Worm (Caenorhabditis elegans) whole organism, late embryonic: ENCODE results near the gene frh-1.

Experiments used
- C38D4.7 ChIP-seq: fragments of 200-800 bp; sonication (Bioruptor generic); optimal IDR thresholded peaks from 2 replicates; lab custom pipeline; 2018; ENCODE audit warnings: mild to moderate bottlenecking, missing genetic modification characterization, moderate library complexity, missing compliant biosample characterization
- F13H6.1 ChIP-seq: sonication (generic microtip); optimal IDR thresholded peaks from 2 replicates; lab custom pipeline; 2016; ENCODE audit warnings: missing genetic modification characterization, missing compliant biosample characterization
- K02D7.2 ChIP-seq: sonication (generic microtip); optimal IDR thresholded peaks from 2 replicates; lab custom pipeline; 2017; ENCODE audit warnings: mild to moderate bottlenecking, missing genetic modification characterization, missing compliant biosample characterization
- K09A11.1 ChIP-seq: sonication (generic microtip); optimal IDR thresholded peaks from 2 replicates; lab custom pipeline; 2017; ENCODE audit warnings: antibody characterized with exemption, mild to moderate bottlenecking, missing genetic modification characterization, missing compliant biosample characterization; ENCODE audit not compliant: insufficient read depth
- T23F11.4 ChIP-seq: fragments of 200-800 bp; sonication (Bioruptor generic); optimal IDR thresholded peaks from 2 replicates; lab custom pipeline; 2018; ENCODE audit warnings: mild to moderate bottlenecking, missing genetic modification characterization, missing compliant biosample characterization
- ceh-14 ChIP-seq: sonication (generic microtip); optimal IDR thresholded peaks from 2 replicates; lab custom pipeline; 2016; ENCODE audit warnings: missing genotype, missing genetic modification characterization, missing compliant biosample characterization
- ceh-19 ChIP-seq: fragments of 200-800 bp; sonication (Bioruptor generic); optimal IDR thresholded peaks from 2 replicates; lab custom pipeline; 2018; ENCODE audit warnings: mild to moderate bottlenecking, missing genetic modification characterization, missing compliant biosample characterization
- ceh-22 ChIP-seq: sonication (generic microtip); optimal IDR thresholded peaks from 2 replicates; lab custom pipeline; 2017; ENCODE audit warnings: missing biosample characterization, missing genetic modification characterization
- ceh-31 ChIP-seq: sonication (generic microtip); optimal IDR thresholded peaks from 2 replicates; lab custom pipeline; 2016; ENCODE audit warnings: missing genetic modification characterization, missing compliant biosample characterization
- ceh-34 ChIP-seq: sonication (generic microtip); optimal IDR thresholded peaks from 2 replicates; lab custom pipeline; 2016; ENCODE audit warnings: mild to moderate bottlenecking, missing genetic modification characterization, missing compliant biosample characterization
- ceh-45 ChIP-seq: fragments of 200-800 bp; sonication (Bioruptor generic); IDR thresholded peaks from 2 replicates; pipeline ENCODE4 v1.3.6; 2022; ENCODE audit warnings: missing genetic modification reagents, missing genetic modification characterization, missing compliant biosample characterization
- ceh-6 ChIP-seq: fragments of 200-800 bp; sonication (Bioruptor generic); optimal IDR thresholded peaks from 2 replicates; lab custom pipeline; 2018; ENCODE audit warnings: mild to moderate bottlenecking, missing genetic modification characterization, missing compliant biosample characterization
- ceh-9 ChIP-seq: sonication (generic microtip); optimal IDR thresholded peaks from 2 replicates; lab custom pipeline; 2016; ENCODE audit warnings: mild to moderate bottlenecking, missing genetic modification characterization, inconsistent platforms, missing compliant biosample characterization
- che-1 ChIP-seq: sonication (generic microtip); optimal IDR thresholded peaks from 2 replicates; lab custom pipeline; 2016; ENCODE audit warnings: mild to moderate bottlenecking, missing genetic modification characterization, missing compliant biosample characterization
- dmd-4 ChIP-seq: sonication (generic microtip); optimal IDR thresholded peaks from 2 replicates; lab custom pipeline; 2016; ENCODE audit warnings: borderline replicate concordance, missing genetic modification characterization, missing compliant biosample characterization
- dve-1 ChIP-seq: sonication (generic microtip); optimal IDR thresholded peaks from 2 replicates; lab custom pipeline; 2017; ENCODE audit warnings: antibody characterized with exemption, mild to moderate bottlenecking, missing genetic modification characterization, missing compliant biosample characterization
- elt-2 ChIP-seq: sonication (generic microtip); optimal IDR thresholded peaks from 2 replicates; lab custom pipeline; 2016; ENCODE audit warnings: missing genetic modification reagents, missing genetic modification characterization, missing compliant biosample characterization
- ets-4 ChIP-seq: sonication (generic microtip); optimal IDR thresholded peaks from 2 replicates; lab custom pipeline; 2016; ENCODE audit warnings: missing genetic modification characterization, missing compliant biosample characterization
- eyg-1 ChIP-seq: sonication (generic microtip); optimal IDR thresholded peaks from 2 replicates; lab custom pipeline; 2016; ENCODE audit warnings: missing genotype, missing genetic modification characterization, missing compliant biosample characterization
- fkh-10 ChIP-seq: fragments of 150-350 bp; optimal IDR thresholded peaks from 2 replicates; lab custom pipeline; 2014; ENCODE audit warnings: missing biosample characterization, missing genetic modification reagents, missing genetic modification characterization
- fkh-6 ChIP-seq: sonication (generic microtip); optimal IDR thresholded peaks from 2 replicates; lab custom pipeline; 2016; ENCODE audit warnings: missing genetic modification characterization, missing compliant biosample characterization
- gmeb-2 ChIP-seq: sonication (generic microtip); optimal IDR thresholded peaks from 2 replicates; lab custom pipeline; 2016; ENCODE audit warnings: missing genetic modification characterization, inconsistent platforms, missing compliant biosample characterization
- hlh-30 ChIP-seq: sonication (generic microtip); optimal IDR thresholded peaks from 2 replicates; lab custom pipeline; 2017; ENCODE audit warnings: antibody characterized with exemption, missing genetic modification characterization, missing compliant biosample characterization; ENCODE audit not compliant: insufficient read depth
- hlh-6 ChIP-seq: sonication (generic microtip); optimal IDR thresholded peaks from 2 replicates; lab custom pipeline; 2016; ENCODE audit warnings: missing genotype, missing genetic modification characterization, missing compliant biosample characterization
- hlh-8 ChIP-seq: sonication (generic microtip); optimal IDR thresholded peaks from 2 replicates; lab custom pipeline; 2016; ENCODE audit warnings: missing genotype, missing genetic modification characterization, missing compliant biosample characterization
- lim-6 ChIP-seq: sonication (generic microtip); optimal IDR thresholded peaks from 2 replicates; lab custom pipeline; 2016; ENCODE audit warnings: missing genetic modification characterization, missing compliant biosample characterization
- lin-11 ChIP-seq: fragments of 200-800 bp; sonication (Bioruptor generic); optimal IDR thresholded peaks from 2 replicates; lab custom pipeline; 2018; ENCODE audit warnings: mild to moderate bottlenecking, missing genetic modification characterization, missing compliant biosample characterization
- nfya-1 ChIP-seq: sonication (generic microtip); optimal IDR thresholded peaks from 2 replicates; lab custom pipeline; 2017; ENCODE audit warnings: missing genetic modification characterization, mild to moderate bottlenecking, missing compliant biosample characterization, antibody characterized with exemption, moderate library complexity
- nhr-11 ChIP-seq: fragments of 150-350 bp; optimal IDR thresholded peaks from 2 replicates; lab custom pipeline; 2014; ENCODE audit warnings: missing biosample characterization, missing genetic modification characterization
- nhr-232 ChIP-seq: sonication (generic microtip); optimal IDR thresholded peaks from 2 replicates; lab custom pipeline; 2016; ENCODE audit warnings: missing genetic modification characterization, missing compliant biosample characterization
- pat-9 ChIP-seq: fragments of 200-800 bp; sonication (Bioruptor generic); optimal IDR thresholded peaks from 2 replicates; lab custom pipeline; 2018; ENCODE audit warnings: mild to moderate bottlenecking, missing genetic modification characterization, moderate library complexity, missing compliant biosample characterization
- pax-1 ChIP-seq: fragments of 150-350 bp; optimal IDR thresholded peaks from 2 replicates; lab custom pipeline; 2014; ENCODE audit warnings: missing biosample characterization, missing genetic modification characterization
- pros-1 ChIP-seq: fragments of 150-350 bp; optimal IDR thresholded peaks from 2 replicates; lab custom pipeline; 2014; ENCODE audit warnings: missing biosample characterization, missing genetic modification reagents, missing genetic modification characterization
- ref-2 ChIP-seq: sonication (generic microtip); optimal IDR thresholded peaks from 2 replicates; lab custom pipeline; 2016; ENCODE audit warnings: missing genetic modification characterization, missing compliant biosample characterization
- rnt-1 ChIP-seq: sonication (generic microtip); optimal IDR thresholded peaks from 2 replicates; lab custom pipeline; 2016; ENCODE audit warnings: missing genetic modification characterization, missing compliant biosample characterization
- sox-2 ChIP-seq: fragments of 200-800 bp; sonication (Bioruptor generic); IDR thresholded peaks from 2 replicates; pipeline ENCODE4 v1.3.6; 2022; ENCODE audit warnings: missing genetic modification reagents, missing genetic modification characterization, missing compliant biosample characterization
- sox-4 ChIP-seq: sonication (generic microtip); optimal IDR thresholded peaks from 2 replicates; lab custom pipeline; 2017; ENCODE audit warnings: mild to moderate bottlenecking, missing genetic modification characterization, inconsistent platforms, missing compliant biosample characterization
- tbx-2 ChIP-seq: sonication (generic microtip); optimal IDR thresholded peaks from 2 replicates; lab custom pipeline; 2016; ENCODE audit warnings: missing genetic modification characterization, missing compliant biosample characterization
- tbx-7 ChIP-seq: sonication (generic microtip); optimal IDR thresholded peaks from 2 replicates; lab custom pipeline; 2016; ENCODE audit warnings: missing genotype, missing genetic modification characterization, missing compliant biosample characterization
- ttx-3 ChIP-seq: sonication (generic microtip); optimal IDR thresholded peaks from 2 replicates; lab custom pipeline; 2016; ENCODE audit warnings: missing genetic modification reagents, missing genetic modification characterization, missing compliant biosample characterization
- unc-3 ChIP-seq, 2 experiments: fragments of 200-800 bp in 1 of 2; sonication (Bioruptor generic) in 1 of 2; sonication (generic microtip) in 1 of 2; conservative IDR thresholded peaks in 1 of 2; optimal IDR thresholded peaks in 1 of 2; 2 replicates each; pipeline versions ENCODE4 v1.3.6 to Lab custom; 2016 to 2022; ENCODE audit warnings: missing compliant biosample characterization in 2 of 2, missing genetic modification characterization in 2 of 2, missing genetic modification reagents in 1 of 2
- unc-42 ChIP-seq: sonication (generic microtip); optimal IDR thresholded peaks from 2 replicates; lab custom pipeline; 2016; ENCODE audit warnings: missing genotype, missing genetic modification characterization, missing compliant biosample characterization
- unc-55 ChIP-seq: sonication (generic microtip); optimal IDR thresholded peaks from 2 replicates; lab custom pipeline; 2017; ENCODE audit warnings: missing biosample characterization, missing genetic modification reagents, missing genetic modification characterization
- ztf-16 ChIP-seq: sonication (generic microtip); optimal IDR thresholded peaks from 2 replicates; lab custom pipeline; 2017; ENCODE audit warnings: missing genetic modification characterization, missing compliant biosample characterization

The frh-1 gene

DNA sequence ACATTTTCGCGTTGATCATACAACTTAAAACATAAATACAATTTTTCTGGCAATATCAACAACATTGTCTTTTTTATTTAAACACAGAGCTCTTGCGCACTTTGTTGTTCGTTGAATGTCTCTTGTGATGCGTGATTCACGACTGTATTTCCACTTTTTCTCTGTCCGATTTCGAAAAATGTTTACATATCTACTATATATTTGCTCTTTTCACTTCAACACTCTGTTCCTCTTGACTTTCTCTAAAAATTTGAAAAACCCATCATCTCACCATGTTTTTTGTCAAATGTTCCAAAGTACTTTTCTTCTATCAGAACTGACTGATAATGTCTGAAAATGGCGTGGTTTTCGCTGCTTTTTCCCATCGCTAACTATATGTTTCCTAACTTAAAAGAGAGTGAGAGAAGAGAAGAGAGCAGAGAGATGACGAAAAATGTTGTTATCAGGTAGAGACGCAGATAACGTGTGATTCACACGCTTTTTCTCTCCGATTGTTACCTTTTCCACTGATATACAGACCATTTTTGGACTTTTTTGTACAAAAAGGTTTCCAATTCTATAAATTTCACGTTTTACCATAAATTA lies 5.2 kb upstream of the frh-1 start:
- peak; percentile 69 for TF ChIP-seq elt-2
- TF ChIP-seq ceh-22 (tag; lab: Kevin White, UChicago): no peak

DNA sequence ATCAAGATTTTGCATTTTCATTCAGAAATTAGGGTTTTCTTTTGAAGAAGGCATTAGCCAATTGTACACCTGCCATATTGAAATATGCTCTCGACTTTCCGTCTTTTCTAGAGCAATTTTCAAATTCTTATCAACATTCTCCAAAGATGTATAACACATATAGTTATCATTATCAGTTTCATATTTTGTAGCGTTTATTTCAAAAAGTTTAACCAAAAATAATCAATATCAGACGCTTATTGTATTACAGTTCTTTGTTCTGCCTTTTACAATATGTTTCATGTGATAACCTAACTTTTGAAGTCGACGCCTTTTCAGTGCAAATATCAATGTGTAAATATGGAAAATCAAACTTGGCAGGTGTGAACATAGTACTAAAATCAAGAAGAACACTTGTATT lies 3.3 kb upstream of the frh-1 start:
- TF ChIP-seq hlh-8: no peak
- no peak for TF ChIP-seq ceh-22 (tag; lab: Kevin White, UChicago)
- no peak for TF ChIP-seq ref-2 (tag; lab: Kevin White, UChicago)
- no peak for TF ChIP-seq ceh-9 (tag; lab: Kevin White, UChicago)
- TF ChIP-seq unc-42 (tag; lab: Kevin White, UChicago): no peak
- no peak for TF ChIP-seq nhr-11 (tag; lab: Kevin White, UChicago)
- no peak for TF ChIP-seq fkh-6 (tag; lab: Kevin White, UChicago)
- no peak for TF ChIP-seq T23F11.4 (GFP tag; lab: Kevin White, UChicago)
- TF ChIP-seq gmeb-2: no peak
- no peak for TF ChIP-seq elt-2
- no peak for TF ChIP-seq ceh-14 (tag; lab: Kevin White, UChicago)
- TF ChIP-seq ceh-19 (GFP tag; lab: Kevin White, UChicago): no peak
- no peak for TF ChIP-seq ceh-34 (tag; lab: Kevin White, UChicago)

DNA sequence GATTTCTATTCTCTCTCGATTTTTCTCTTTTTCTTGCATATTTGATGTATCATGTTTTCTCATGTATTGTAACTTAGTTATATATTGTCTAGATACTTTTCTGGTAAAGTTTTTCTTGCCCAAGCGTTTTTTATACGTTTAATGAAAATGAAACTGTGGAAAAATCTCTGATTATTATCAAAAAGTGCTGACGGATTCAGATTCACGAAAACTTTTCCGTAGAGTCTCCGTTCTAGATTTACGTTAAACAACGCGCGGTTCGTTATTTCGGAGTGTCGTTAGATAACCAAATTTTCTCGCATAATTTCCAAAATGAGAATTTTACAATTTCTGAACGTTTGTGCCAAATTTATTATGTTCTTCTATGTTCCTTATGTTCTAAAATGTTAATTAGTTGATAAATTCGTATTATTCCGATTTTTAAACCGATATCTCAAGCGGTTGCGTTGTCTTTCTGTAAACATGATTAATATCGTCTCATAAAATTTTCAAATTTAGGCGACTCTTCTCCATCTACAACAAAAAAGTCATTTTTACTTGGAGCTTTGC lies 1.0 kb downstream of the frh-1 start, which contains the start of gene ptp-2:
Gene ptp-2 (plus strand): TSS at position 499 of the 549 bp plus-strand sequence.
- TF ChIP-seq sox-4 (tag; lab: Kevin White, UChicago): no peak
- no peak for TF ChIP-seq pros-1
- no peak for TF ChIP-seq lim-6 (tag; lab: Kevin White, UChicago)
- no peak for TF ChIP-seq K09A11.1
- no peak for TF ChIP-seq fkh-10
- peak; percentile 41 for TF ChIP-seq hlh-30 (tag; lab: Kevin White, UChicago)
- TF ChIP-seq nhr-232 (tag; lab: Kevin White, UChicago): no peak
- TF ChIP-seq ttx-3 (tag; lab: Kevin White, UChicago): no peak
- no peak for TF ChIP-seq T23F11.4 (GFP tag; lab: Kevin White, UChicago)
- no peak for TF ChIP-seq dmd-4
- no peak for TF ChIP-seq ztf-16 (tag; lab: Kevin White, UChicago)
- no peak for TF ChIP-seq ref-2 (tag; lab: Kevin White, UChicago)
- peak; percentile 36 for TF ChIP-seq ceh-31
- 0 out of 2 replicates have a peak, but pooled peaks have one; percentile 8 for TF ChIP-seq unc-3 (GFP tag; conservative IDR thresholded peaks at IDR 0.05; lab: Robert Waterston, UW)
- TF ChIP-seq unc-3 (tag; optimal IDR thresholded peaks at IDR 0.05; lab: Kevin White, UChicago): no peak
- no peak for TF ChIP-seq che-1 (tag; lab: Kevin White, UChicago)
- peak; percentile 27 for TF ChIP-seq ets-4
- TF ChIP-seq pax-1 (tag; lab: Kevin White, UChicago): no peak
- TF ChIP-seq tbx-7 (tag; lab: Kevin White, UChicago): no peak
- TF ChIP-seq C38D4.7 (GFP tag; lab: Kevin White, UChicago): no peak
- no peak for TF ChIP-seq F13H6.1 (tag; lab: Kevin White, UChicago)
- TF ChIP-seq ceh-6: no peak
- TF ChIP-seq dve-1 (tag; lab: Kevin White, UChicago): no peak
- TF ChIP-seq ceh-19 (GFP tag; lab: Kevin White, UChicago): no peak
- no peak for TF ChIP-seq eyg-1 (tag; lab: Kevin White, UChicago)
- TF ChIP-seq sox-2 (GFP tag; lab: Robert Waterston, UW): no peak
- TF ChIP-seq nhr-11 (tag; lab: Kevin White, UChicago): no peak
- TF ChIP-seq tbx-2 (tag; lab: Kevin White, UChicago): no peak
- peak; percentile 81 for TF ChIP-seq unc-42 (tag; lab: Kevin White, UChicago)
- peak; percentile 21 for TF ChIP-seq elt-2
- TF ChIP-seq nfya-1 (tag; lab: Kevin White, UChicago): no peak
- no peak for TF ChIP-seq ceh-34 (tag; lab: Kevin White, UChicago)
- no peak for TF ChIP-seq hlh-6 (tag; lab: Kevin White, UChicago)
- TF ChIP-seq ceh-45 (GFP tag; lab: Robert Waterston, UW): no peak
- no peak for TF ChIP-seq fkh-6 (tag; lab: Kevin White, UChicago)
- TF ChIP-seq pat-9 (tag; lab: Kevin White, UChicago): no peak
- TF ChIP-seq lin-11 (tag; lab: Kevin White, UChicago): no peak
- TF ChIP-seq rnt-1 (tag; lab: Kevin White, UChicago): no peak
- TF ChIP-seq K02D7.2: no peak
- TF ChIP-seq unc-55 (GFP tag; lab: Kevin White, UChicago): no peak
